Worm (Caenorhabditis elegans) whole organism, young adult: ENCODE measurements around the gene Y39E4B.6.

Experiments used
- B0019.2 ChIP-seq: fragments of 200-800 bp; sonication (Bioruptor generic); conservative IDR thresholded peaks from 2 replicates; pipeline ENCODE4 v1.3.6; 2022; ENCODE audit warnings: missing genetic modification reagents, missing genetic modification characterization, missing compliant biosample characterization
- B0336.3 ChIP-seq: fragments of 200-800 bp; sonication (Bioruptor generic); IDR thresholded peaks from 2 replicates; pipeline ENCODE4 v1.3.6; 2022; ENCODE audit warnings: missing genetic modification characterization, missing compliant biosample characterization
- F23B12.7 ChIP-seq: sonication (generic microtip); optimal IDR thresholded peaks from 2 replicates; lab custom pipeline; 2017; ENCODE audit warnings: missing genetic modification characterization, mild to moderate bottlenecking, missing compliant biosample characterization, antibody characterized with exemption, moderate library complexity; ENCODE audit not compliant: insufficient read depth
- F33H1.4 ChIP-seq: fragments of 200-800 bp; sonication (Bioruptor generic); IDR thresholded peaks from 2 replicates; pipeline ENCODE4 v1.3.6; 2022; ENCODE audit warnings: missing genetic modification reagents, missing genetic modification characterization, missing compliant biosample characterization
- F39B2.1 ChIP-seq: fragments of 200-800 bp; sonication (Bioruptor generic); IDR thresholded peaks from 2 replicates; pipeline ENCODE4 v1.3.6; 2022; ENCODE audit warnings: missing genetic modification reagents, missing genetic modification characterization, missing compliant biosample characterization
- F49E8.2 ChIP-seq: sonication (generic microtip); optimal IDR thresholded peaks from 3 replicates; lab custom pipeline; 2017; ENCODE audit warnings: missing genetic modification characterization, mild to moderate bottlenecking, missing compliant biosample characterization, antibody characterized with exemption, moderate library complexity; ENCODE audit not compliant: insufficient read depth
- F55B11.4 ChIP-seq: sonication (generic microtip); optimal IDR thresholded peaks from 2 replicates; lab custom pipeline; 2016; ENCODE audit warnings: missing compliant biosample characterization, missing genetic modification characterization, borderline replicate concordance; ENCODE audit not compliant: insufficient read depth
- F57A8.1 ChIP-seq: fragments of 200-800 bp; sonication (Bioruptor generic); optimal IDR thresholded peaks from 2 replicates; lab custom pipeline; 2018; ENCODE audit warnings: mild to moderate bottlenecking, missing genetic modification characterization, moderate library complexity, missing compliant biosample characterization
- K12H6.12 ChIP-seq: fragments of 200-800 bp; sonication (Bioruptor generic); optimal IDR thresholded peaks from 2 replicates; lab custom pipeline; 2018; ENCODE audit warnings: mild to moderate bottlenecking, missing genetic modification characterization, missing compliant biosample characterization
- T07F8.4 ChIP-seq: sonication (generic microtip); optimal IDR thresholded peaks from 2 replicates; lab custom pipeline; 2016; ENCODE audit warnings: mild to moderate bottlenecking, missing genetic modification characterization, moderate library complexity, missing compliant biosample characterization
- aptf-3 ChIP-seq: fragments of 200-800 bp; sonication (Bioruptor generic); IDR thresholded peaks from 2 replicates; pipeline ENCODE4 v1.3.6; 2022; ENCODE audit warnings: missing genetic modification characterization, missing compliant biosample characterization
- attf-5 ChIP-seq: fragments of 200-800 bp; sonication (Bioruptor generic); optimal IDR thresholded peaks from 2 replicates; lab custom pipeline; 2018; ENCODE audit warnings: mild to moderate bottlenecking, missing genetic modification characterization, missing compliant biosample characterization
- attf-6 ChIP-seq: fragments of 200-800 bp; sonication (Bioruptor generic); IDR thresholded peaks from 2 replicates; pipeline ENCODE4 v1.3.6; 2022; ENCODE audit warnings: missing genetic modification reagents, missing genetic modification characterization, missing compliant biosample characterization
- ccch-3 ChIP-seq: fragments of 200-800 bp; sonication (Bioruptor generic); optimal IDR thresholded peaks from 2 replicates; lab custom pipeline; 2018; ENCODE audit warnings: mild to moderate bottlenecking, missing genetic modification characterization, missing compliant biosample characterization
- cebp-1 ChIP-seq, 2 experiments: fragments of 200-800 bp in 1 of 2; sonication (Bioruptor generic) in 1 of 2; sonication (generic microtip) in 1 of 2; IDR thresholded peaks in 1 of 2; optimal IDR thresholded peaks in 1 of 2; 2 replicates each; pipeline versions ENCODE4 v1.3.6 to Lab custom; 2017 to 2022; ENCODE audit warnings: missing compliant biosample characterization in 2 of 2, missing genetic modification characterization in 2 of 2, mild to moderate bottlenecking in 1 of 2, missing genetic modification reagents in 1 of 2, moderate library complexity in 1 of 2
- ceh-27 ChIP-seq: fragments of 200-800 bp; sonication (Bioruptor generic); optimal IDR thresholded peaks from 2 replicates; lab custom pipeline; 2018; ENCODE audit warnings: mild to moderate bottlenecking, missing genetic modification characterization, moderate library complexity, missing compliant biosample characterization
- chd-7 ChIP-seq: sonication (generic microtip); optimal IDR thresholded peaks from 2 replicates; lab custom pipeline; 2016; ENCODE audit warnings: mild to moderate bottlenecking, missing genetic modification characterization, moderate library complexity, missing compliant biosample characterization
- dpff-1 ChIP-seq: sonication (generic microtip); optimal IDR thresholded peaks from 2 replicates; lab custom pipeline; 2017; ENCODE audit warnings: mild to moderate bottlenecking, missing genetic modification characterization, missing compliant biosample characterization
- efl-1 ChIP-seq: fragments of 150-350 bp; optimal IDR thresholded peaks from 2 replicates; lab custom pipeline; 2014; ENCODE audit warnings: missing biosample characterization, missing genetic modification reagents, missing genetic modification characterization
- egrh-3 ChIP-seq: fragments of 200-800 bp; sonication (Bioruptor generic); IDR thresholded peaks from 2 replicates; pipeline ENCODE4 v1.3.6; 2022; ENCODE audit warnings: missing genetic modification reagents, missing genetic modification characterization, missing compliant biosample characterization
- ekl-4 ChIP-seq: fragments of 200-800 bp; sonication (Bioruptor generic); IDR thresholded peaks from 2 replicates; pipeline ENCODE4 v1.3.6; 2022; ENCODE audit warnings: missing genetic modification reagents, missing genetic modification characterization, missing compliant biosample characterization
- fkh-3 ChIP-seq: sonication (generic microtip); optimal IDR thresholded peaks from 2 replicates; lab custom pipeline; 2016; ENCODE audit warnings: mild to moderate bottlenecking, missing genetic modification characterization, missing compliant biosample characterization
- gei-17 ChIP-seq: fragments of 200-800 bp; sonication (Bioruptor generic); optimal IDR thresholded peaks from 2 replicates; lab custom pipeline; 2018; ENCODE audit warnings: mild to moderate bottlenecking, missing genetic modification characterization, missing compliant biosample characterization
- hmg-1.2 ChIP-seq: fragments of 200-800 bp; sonication (Bioruptor generic); IDR thresholded peaks from 2 replicates; pipeline ENCODE4 v1.3.6; 2022; ENCODE audit warnings: missing genetic modification reagents, missing genetic modification characterization, missing compliant biosample characterization
- hrde-1 ChIP-seq: sonication (generic microtip); optimal IDR thresholded peaks from 2 replicates; lab custom pipeline; 2016; ENCODE audit warnings: missing genetic modification characterization, mild to moderate bottlenecking, missing compliant biosample characterization, moderate library complexity, missing genotype, missing genetic modification reagents, borderline replicate concordance
- let-607 ChIP-seq, 2 experiments: fragments of 200-800 bp in 1 of 2; sonication (Bioruptor generic) in 1 of 2; sonication (generic microtip) in 1 of 2; optimal IDR thresholded peaks; 2 replicates each; lab custom pipeline; 2016 to 2018; ENCODE audit warnings: mild to moderate bottlenecking in 2 of 2, missing compliant biosample characterization in 2 of 2, missing genetic modification characterization in 2 of 2, moderate library complexity in 2 of 2, missing genotype in 1 of 2
- lin-40 ChIP-seq: sonication (generic microtip); optimal IDR thresholded peaks from 2 replicates; lab custom pipeline; 2016; ENCODE audit warnings: missing genetic modification characterization, mild to moderate bottlenecking, missing compliant biosample characterization, missing genotype, missing genetic modification reagents
- lin-54 ChIP-seq: fragments of 200-800 bp; sonication (Bioruptor generic); optimal IDR thresholded peaks from 2 replicates; lab custom pipeline; 2018; ENCODE audit warnings: mild to moderate bottlenecking, missing genetic modification characterization, missing compliant biosample characterization
- nfya-1 ChIP-seq: sonication (generic microtip); optimal IDR thresholded peaks from 2 replicates; lab custom pipeline; 2017; ENCODE audit warnings: antibody characterized with exemption, missing compliant biosample characterization, missing genetic modification characterization, borderline replicate concordance; ENCODE audit not compliant: insufficient read depth
- nfya-2 ChIP-seq: fragments of 200-800 bp; sonication (Bioruptor generic); IDR thresholded peaks from 2 replicates; pipeline ENCODE4 v1.3.6; 2022; ENCODE audit warnings: missing genetic modification reagents, missing genetic modification characterization, missing compliant biosample characterization
- nhr-120 ChIP-seq: fragments of 200-800 bp; sonication (Bioruptor generic); IDR thresholded peaks from 2 replicates; pipeline ENCODE4 v1.3.6; 2022; ENCODE audit warnings: missing genetic modification characterization, missing compliant biosample characterization
- nhr-179 ChIP-seq: sonication (generic microtip); optimal IDR thresholded peaks from 2 replicates; lab custom pipeline; 2016; ENCODE audit warnings: mild to moderate bottlenecking, missing genetic modification characterization, missing compliant biosample characterization
- pbrm-1 ChIP-seq: fragments of 200-800 bp; sonication (Bioruptor generic); IDR thresholded peaks from 2 replicates; pipeline ENCODE4 v1.3.6; 2022; ENCODE audit warnings: missing genetic modification reagents, missing genetic modification characterization, missing compliant biosample characterization
- pha-4 ChIP-seq: fragments of 150-350 bp; sonication (generic microtip); optimal IDR thresholded peaks from 2 replicates; lab custom pipeline; 2014; ENCODE audit warnings: missing biosample characterization, missing genetic modification reagents, missing genetic modification characterization
- rcor-1 ChIP-seq: fragments of 200-800 bp; sonication (Bioruptor generic); IDR thresholded peaks from 2 replicates; pipeline ENCODE4 v1.3.6; 2022; ENCODE audit warnings: missing genetic modification reagents, missing genetic modification characterization, missing compliant biosample characterization
- rec-8 ChIP-seq, 2 experiments: sonication (generic microtip); optimal IDR thresholded peaks; 2 replicates each; lab custom pipeline; 2016; ENCODE audit warnings: mild to moderate bottlenecking in 2 of 2, missing genetic modification characterization in 2 of 2, missing genetic modification reagents in 2 of 2, missing genotype in 2 of 2, missing biosample characterization in 1 of 2, missing compliant biosample characterization in 1 of 2, moderate library complexity in 1 of 2
- repo-1 ChIP-seq: sonication (generic microtip); optimal IDR thresholded peaks from 2 replicates; lab custom pipeline; 2017; ENCODE audit warnings: mild to moderate bottlenecking, missing genetic modification characterization, missing compliant biosample characterization
- rpc-1 ChIP-seq, 2 experiments: fragments of 150-350 bp in 1 of 2; sonication (generic microtip) in 1 of 2; optimal IDR thresholded peaks; 2 replicates each; lab custom pipeline; 2014 to 2018; ENCODE audit warnings: missing biosample characterization in 1 of 2, missing genetic modification characterization in 1 of 2, missing genetic modification reagents in 1 of 2, missing genotype in 1 of 2
- sdz-38 ChIP-seq: sonication (generic microtip); optimal IDR thresholded peaks from 2 replicates; lab custom pipeline; 2016; ENCODE audit warnings: missing genotype, missing genetic modification characterization, missing compliant biosample characterization
- snpc-3.4 ChIP-seq: sonication (generic microtip); optimal IDR thresholded peaks from 2 replicates; lab custom pipeline; 2017; ENCODE audit warnings: missing genetic modification characterization, mild to moderate bottlenecking, missing compliant biosample characterization, antibody characterized with exemption, moderate library complexity, missing genotype, missing genetic modification reagents
- snpc-4 ChIP-seq, 5 experiments: fragments of 150-350 bp in 1 of 5; sonication (generic microtip) in 4 of 5; optimal IDR thresholded peaks; 2 replicates each; lab custom pipeline; 2014 to 2018; ENCODE audit warnings: missing genetic modification characterization in 5 of 5, missing biosample characterization in 3 of 5, antibody characterized with exemption in 2 of 5, mild to moderate bottlenecking in 2 of 5, missing compliant biosample characterization in 2 of 5, missing genotype in 2 of 5, moderate library complexity in 2 of 5, missing genetic modification reagents in 1 of 5
- somi-1 ChIP-seq: fragments of 200-800 bp; sonication (Bioruptor generic); optimal IDR thresholded peaks from 2 replicates; lab custom pipeline; 2018; ENCODE audit warnings: mild to moderate bottlenecking, missing genetic modification characterization, missing compliant biosample characterization
- unc-130 ChIP-seq: sonication (generic microtip); optimal IDR thresholded peaks from 2 replicates; lab custom pipeline; 2016; ENCODE audit warnings: missing genetic modification reagents, missing genetic modification characterization, missing compliant biosample characterization
- ztf-25 ChIP-seq: fragments of 200-800 bp; sonication (Bioruptor generic); IDR thresholded peaks from 2 replicates; pipeline ENCODE4 v1.3.6; 2022; ENCODE audit warnings: missing genetic modification reagents, missing genetic modification characterization, missing compliant biosample characterization
- ztf-28 ChIP-seq: fragments of 200-800 bp; sonication (Bioruptor generic); IDR thresholded peaks from 2 replicates; pipeline ENCODE4 v1.3.6; 2022; ENCODE audit warnings: missing genetic modification reagents, missing genetic modification characterization, missing compliant biosample characterization

Gene Y39E4B.6

DNA sequence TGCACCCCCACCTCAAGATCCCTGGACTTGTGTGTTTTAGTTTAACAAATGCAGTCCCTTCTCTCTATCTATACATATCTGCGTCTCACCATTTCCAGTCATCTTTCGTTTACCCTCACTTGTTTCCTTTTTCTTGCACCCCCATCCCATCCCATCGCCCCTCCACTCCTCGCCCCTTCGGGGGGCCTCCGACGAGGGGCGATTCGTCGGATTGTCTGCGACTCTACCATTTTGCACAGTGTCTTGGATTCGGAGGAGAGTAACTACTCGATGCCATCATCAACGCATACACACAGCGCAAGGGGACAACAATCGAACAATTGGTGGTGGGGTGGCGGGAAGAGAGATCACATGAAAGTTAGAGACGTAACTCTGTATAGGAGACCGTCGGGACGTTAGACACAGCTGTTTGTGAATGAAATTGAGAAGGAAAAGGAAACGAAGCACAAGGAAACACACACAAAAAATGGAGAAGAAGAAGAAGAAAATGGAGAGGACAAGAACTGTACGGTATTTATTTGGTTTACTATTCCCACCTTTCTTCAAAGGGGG is 8.1 kb upstream of the Y39E4B.6 start:
- no peak for TF ChIP-seq aptf-3 (GFP tag; lab: Robert Waterston, UW)
- peak; percentile 81 for TF ChIP-seq chd-7 (tag; lab: Kevin White, UChicago)
- TF ChIP-seq F55B11.4 (tag; lab: Kevin White, UChicago): no peak
- no peak for TF ChIP-seq F49E8.2 (tag; lab: Kevin White, UChicago)
- no peak for TF ChIP-seq unc-130 (GFP tag; lab: Kevin White, UChicago)
- no peak for TF ChIP-seq nhr-120 (GFP tag; lab: Robert Waterston, UW)
- peak; percentile 52; the same call in 1 of the 2 replicates for TF ChIP-seq ekl-4 (GFP tag; lab: Robert Waterston, UW)
- peak; percentile 91 for TF ChIP-seq hmg-1.2 (GFP tag; lab: Robert Waterston, UW)
- TF ChIP-seq snpc-3.4 (tag; lab: Kevin White, UChicago): peak; percentile 61
- no peak for TF ChIP-seq sdz-38
- no peak for TF ChIP-seq dpff-1
- TF ChIP-seq efl-1 (GFP tag; lab: Kevin White, UChicago): no peak
- no peak for TF ChIP-seq ztf-28 (GFP tag; lab: Robert Waterston, UW)
- no peak for TF ChIP-seq attf-6 (GFP tag; lab: Robert Waterston, UW)
- TF ChIP-seq gei-17 (GFP tag; lab: Kevin White, UChicago): peak; percentile 8
- TF ChIP-seq nfya-1: no peak
- no peak for TF ChIP-seq ccch-3 (GFP tag; lab: Kevin White, UChicago)
- no peak for TF ChIP-seq hrde-1 (tag; lab: Kevin White, UChicago)
- TF ChIP-seq rec-8 (tag; optimal IDR thresholded peaks at IDR 0.05; lab: Kevin White, UChicago): no peak
- TF ChIP-seq lin-54 (GFP tag; lab: Kevin White, UChicago): peak; percentile 19
- peak; percentile 22 for TF ChIP-seq pha-4 (tag; lab: Kevin White, UChicago)
- TF ChIP-seq pbrm-1 (GFP tag; lab: Robert Waterston, UW): peak; percentile 74
- TF ChIP-seq F39B2.1 (GFP tag; lab: Robert Waterston, UW): no peak
- TF ChIP-seq ceh-27 (GFP tag; lab: Kevin White, UChicago): peak; percentile 96
- TF ChIP-seq T07F8.4 (tag; lab: Kevin White, UChicago): peak; percentile 4
- no peak for TF ChIP-seq F33H1.4 (GFP tag; lab: Robert Waterston, UW)
- TF ChIP-seq F57A8.1 (GFP tag; lab: Kevin White, UChicago): no peak
- TF ChIP-seq egrh-3 (GFP tag; lab: Robert Waterston, UW): peak; percentile 74
- TF ChIP-seq attf-5 (GFP tag; lab: Kevin White, UChicago): peak; percentile 80
- TF ChIP-seq lin-40 (tag; lab: Kevin White, UChicago): peak; percentile 90
- TF ChIP-seq let-607 (tag; optimal IDR thresholded peaks at IDR 0.05; lab: Kevin White, UChicago): peak in 1 of 2 experiments; percentile 40
- TF ChIP-seq repo-1 (tag; lab: Kevin White, UChicago): no peak
- TF ChIP-seq ztf-25: no peak
- TF ChIP-seq nhr-179 (tag; lab: Kevin White, UChicago): no peak
- TF ChIP-seq snpc-4 (GFP tag; optimal IDR thresholded peaks at IDR 0.05; lab: Kevin White, UChicago): peak; percentile 62
- TF ChIP-seq snpc-4 (tag; optimal IDR thresholded peaks at IDR 0.05; lab: Kevin White, UChicago): peak; percentile 2 to 56 (median 30)
- TF ChIP-seq F23B12.7: no peak
- peak; percentile 84 for TF ChIP-seq rcor-1 (GFP tag; lab: Robert Waterston, UW)
- no peak for TF ChIP-seq rpc-1 (optimal IDR thresholded peaks at IDR 0.05; lab: Kevin White, UChicago)
- TF ChIP-seq rpc-1 (tag; optimal IDR thresholded peaks at IDR 0.05; lab: Kevin White, UChicago): no peak
- TF ChIP-seq cebp-1 (GFP tag; IDR thresholded peaks at IDR 0.05; lab: Robert Waterston, UW): no peak
- TF ChIP-seq cebp-1 (tag; optimal IDR thresholded peaks at IDR 0.05; lab: Kevin White, UChicago): peak; percentile 83
- peak; percentile 82 for TF ChIP-seq somi-1
- TF ChIP-seq B0019.2 (GFP tag; lab: Robert Waterston, UW): no peak
- TF ChIP-seq fkh-3: no peak
- TF ChIP-seq K12H6.12: peak; percentile 96
- no peak for TF ChIP-seq nfya-2 (GFP tag; lab: Robert Waterston, UW)
- peak; percentile 77 for TF ChIP-seq B0336.3 (GFP tag; lab: Robert Waterston, UW)
